Worm (Caenorhabditis elegans) whole organism, late embryonic: ENCODE measurements around the gene R06B9.5.

ENCODE experiments used
- C38D4.7 ChIP-seq: fragments of 200-800 bp; sonication (Bioruptor generic); optimal IDR thresholded peaks from 2 replicates; lab custom pipeline; 2018; ENCODE audit warnings: mild to moderate bottlenecking, missing genetic modification characterization, moderate library complexity, missing compliant biosample characterization
- K09A11.1 ChIP-seq: sonication (generic microtip); optimal IDR thresholded peaks from 2 replicates; lab custom pipeline; 2017; ENCODE audit warnings: antibody characterized with exemption, mild to moderate bottlenecking, missing genetic modification characterization, missing compliant biosample characterization; ENCODE audit not compliant: insufficient read depth
- T23F11.4 ChIP-seq: fragments of 200-800 bp; sonication (Bioruptor generic); optimal IDR thresholded peaks from 2 replicates; lab custom pipeline; 2018; ENCODE audit warnings: mild to moderate bottlenecking, missing genetic modification characterization, missing compliant biosample characterization
- ama-1 ChIP-seq: fragments of 150-350 bp; optimal IDR thresholded peaks from 2 replicates; lab custom pipeline; 2014
- ceh-14 ChIP-seq: sonication (generic microtip); optimal IDR thresholded peaks from 2 replicates; lab custom pipeline; 2016; ENCODE audit warnings: missing genotype, missing genetic modification characterization, missing compliant biosample characterization
- ceh-18 ChIP-seq: sonication (generic microtip); optimal IDR thresholded peaks from 2 replicates; lab custom pipeline; 2016; ENCODE audit warnings: missing genetic modification characterization, missing compliant biosample characterization
- ceh-19 ChIP-seq: fragments of 200-800 bp; sonication (Bioruptor generic); optimal IDR thresholded peaks from 2 replicates; lab custom pipeline; 2018; ENCODE audit warnings: mild to moderate bottlenecking, missing genetic modification characterization, missing compliant biosample characterization
- ceh-22 ChIP-seq: sonication (generic microtip); optimal IDR thresholded peaks from 2 replicates; lab custom pipeline; 2017; ENCODE audit warnings: missing biosample characterization, missing genetic modification characterization
- ceh-24 ChIP-seq: sonication (generic microtip); optimal IDR thresholded peaks from 2 replicates; lab custom pipeline; 2016; ENCODE audit warnings: mild to moderate bottlenecking, missing genetic modification characterization, missing compliant biosample characterization
- ceh-30 ChIP-seq: fragments of 150-350 bp; optimal IDR thresholded peaks from 2 replicates; lab custom pipeline; 2014; ENCODE audit warnings: missing biosample characterization, missing genetic modification characterization
- ceh-31 ChIP-seq: sonication (generic microtip); optimal IDR thresholded peaks from 2 replicates; lab custom pipeline; 2016; ENCODE audit warnings: missing genetic modification characterization, missing compliant biosample characterization
- ceh-34 ChIP-seq: sonication (generic microtip); optimal IDR thresholded peaks from 2 replicates; lab custom pipeline; 2016; ENCODE audit warnings: mild to moderate bottlenecking, missing genetic modification characterization, missing compliant biosample characterization
- ceh-45 ChIP-seq: fragments of 200-800 bp; sonication (Bioruptor generic); IDR thresholded peaks from 2 replicates; pipeline ENCODE4 v1.3.6; 2022; ENCODE audit warnings: missing genetic modification reagents, missing genetic modification characterization, missing compliant biosample characterization
- ceh-48 ChIP-seq: sonication (generic microtip); optimal IDR thresholded peaks from 2 replicates; lab custom pipeline; 2016; ENCODE audit warnings: missing genetic modification characterization, inconsistent platforms, missing compliant biosample characterization
- ceh-9 ChIP-seq: sonication (generic microtip); optimal IDR thresholded peaks from 2 replicates; lab custom pipeline; 2016; ENCODE audit warnings: mild to moderate bottlenecking, missing genetic modification characterization, inconsistent platforms, missing compliant biosample characterization
- dve-1 ChIP-seq: sonication (generic microtip); optimal IDR thresholded peaks from 2 replicates; lab custom pipeline; 2017; ENCODE audit warnings: antibody characterized with exemption, mild to moderate bottlenecking, missing genetic modification characterization, missing compliant biosample characterization
- elt-2 ChIP-seq: sonication (generic microtip); optimal IDR thresholded peaks from 2 replicates; lab custom pipeline; 2016; ENCODE audit warnings: missing genetic modification reagents, missing genetic modification characterization, missing compliant biosample characterization
- fkh-10 ChIP-seq: fragments of 150-350 bp; optimal IDR thresholded peaks from 2 replicates; lab custom pipeline; 2014; ENCODE audit warnings: missing biosample characterization, missing genetic modification reagents, missing genetic modification characterization
- hlh-15 ChIP-seq: sonication (generic microtip); optimal IDR thresholded peaks from 2 replicates; lab custom pipeline; 2016; ENCODE audit warnings: missing genetic modification characterization, missing compliant biosample characterization
- lin-11 ChIP-seq: fragments of 200-800 bp; sonication (Bioruptor generic); optimal IDR thresholded peaks from 2 replicates; lab custom pipeline; 2018; ENCODE audit warnings: mild to moderate bottlenecking, missing genetic modification characterization, missing compliant biosample characterization
- odd-2 ChIP-seq: sonication (generic microtip); optimal IDR thresholded peaks from 2 replicates; lab custom pipeline; 2017; ENCODE audit warnings: antibody characterized with exemption, mild to moderate bottlenecking, missing genetic modification characterization, missing compliant biosample characterization
- pag-3 ChIP-seq: sonication (generic microtip); optimal IDR thresholded peaks from 2 replicates; lab custom pipeline; 2016; ENCODE audit warnings: missing compliant biosample characterization, missing genetic modification characterization, borderline replicate concordance
- pax-1 ChIP-seq: fragments of 150-350 bp; optimal IDR thresholded peaks from 2 replicates; lab custom pipeline; 2014; ENCODE audit warnings: missing biosample characterization, missing genetic modification characterization
- pha-2 ChIP-seq: sonication (generic microtip); optimal IDR thresholded peaks from 2 replicates; lab custom pipeline; 2017; ENCODE audit warnings: mild to moderate bottlenecking, missing genetic modification characterization, missing compliant biosample characterization
- pqm-1 ChIP-seq: sonication (generic microtip); optimal IDR thresholded peaks from 2 replicates; lab custom pipeline; 2016; ENCODE audit warnings: missing genetic modification characterization, missing compliant biosample characterization
- pros-1 ChIP-seq: fragments of 150-350 bp; optimal IDR thresholded peaks from 2 replicates; lab custom pipeline; 2014; ENCODE audit warnings: missing biosample characterization, missing genetic modification reagents, missing genetic modification characterization
- ref-2 ChIP-seq: sonication (generic microtip); optimal IDR thresholded peaks from 2 replicates; lab custom pipeline; 2016; ENCODE audit warnings: missing genetic modification characterization, missing compliant biosample characterization
- sdc-2 ChIP-seq: sonication (generic microtip); optimal IDR thresholded peaks from 2 replicates; lab custom pipeline; 2016; ENCODE audit warnings: missing genotype, missing genetic modification characterization, missing compliant biosample characterization
- sox-4 ChIP-seq: sonication (generic microtip); optimal IDR thresholded peaks from 2 replicates; lab custom pipeline; 2017; ENCODE audit warnings: mild to moderate bottlenecking, missing genetic modification characterization, inconsistent platforms, missing compliant biosample characterization
- tbx-7 ChIP-seq: sonication (generic microtip); optimal IDR thresholded peaks from 2 replicates; lab custom pipeline; 2016; ENCODE audit warnings: missing genotype, missing genetic modification characterization, missing compliant biosample characterization
- ttx-3 ChIP-seq: sonication (generic microtip); optimal IDR thresholded peaks from 2 replicates; lab custom pipeline; 2016; ENCODE audit warnings: missing genetic modification reagents, missing genetic modification characterization, missing compliant biosample characterization
- unc-3 ChIP-seq, 2 experiments: fragments of 200-800 bp in 1 of 2; sonication (Bioruptor generic) in 1 of 2; sonication (generic microtip) in 1 of 2; conservative IDR thresholded peaks in 1 of 2; optimal IDR thresholded peaks in 1 of 2; 2 replicates each; pipeline versions ENCODE4 v1.3.6 to Lab custom; 2016 to 2022; ENCODE audit warnings: missing compliant biosample characterization in 2 of 2, missing genetic modification characterization in 2 of 2, missing genetic modification reagents in 1 of 2
- unc-42 ChIP-seq: sonication (generic microtip); optimal IDR thresholded peaks from 2 replicates; lab custom pipeline; 2016; ENCODE audit warnings: missing genotype, missing genetic modification characterization, missing compliant biosample characterization
- unc-55 ChIP-seq: sonication (generic microtip); optimal IDR thresholded peaks from 2 replicates; lab custom pipeline; 2017; ENCODE audit warnings: missing biosample characterization, missing genetic modification reagents, missing genetic modification characterization
- unc-86 ChIP-seq: sonication (generic microtip); optimal IDR thresholded peaks from 2 replicates; lab custom pipeline; 2016; ENCODE audit warnings: missing genetic modification characterization, missing compliant biosample characterization
- zip-5 ChIP-seq: sonication (generic microtip); optimal IDR thresholded peaks from 2 replicates; lab custom pipeline; 2016; ENCODE audit warnings: missing genetic modification characterization, missing compliant biosample characterization
- ztf-16 ChIP-seq: sonication (generic microtip); optimal IDR thresholded peaks from 2 replicates; lab custom pipeline; 2017; ENCODE audit warnings: missing genetic modification characterization, missing compliant biosample characterization

The R06B9.5 gene

DNA sequence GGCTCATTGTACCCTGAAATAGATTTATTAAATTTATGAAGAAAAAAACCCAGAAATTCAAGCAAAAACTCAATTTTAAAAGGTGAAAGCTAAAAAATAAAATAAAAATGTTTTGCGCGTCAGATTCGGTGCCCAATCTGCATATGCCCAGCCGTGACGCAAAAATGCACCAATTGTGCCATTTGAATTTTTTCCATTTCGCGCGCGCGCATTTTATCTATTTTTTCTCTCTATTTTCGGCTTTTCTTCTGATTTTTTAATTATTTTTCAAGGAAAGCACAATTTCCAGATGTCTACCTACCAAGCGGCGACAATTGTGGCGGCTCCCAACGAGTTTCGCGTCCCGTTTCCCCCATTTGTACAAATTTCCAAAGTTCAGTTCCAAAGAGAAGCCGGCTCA lies 10.3 kb upstream of the R06B9.5 start, which contains the start of the genes Y54G9A.7 and bub-3:
Gene Y54G9A.7 (minus strand): TSS at position 7 of the 400 bp plus-strand sequence.
Gene bub-3 (plus strand): TSS at position 270 of the 400 bp plus-strand sequence.
- TF ChIP-seq unc-42 (peak; percentile 23), unc-3 (GFP tag; conservative IDR thresholded peaks at IDR 0.05; lab: Robert Waterston, UW) (no peak), unc-3 (tag; optimal IDR thresholded peaks at IDR 0.05; lab: Kevin White, UChicago) (no peak)

DNA sequence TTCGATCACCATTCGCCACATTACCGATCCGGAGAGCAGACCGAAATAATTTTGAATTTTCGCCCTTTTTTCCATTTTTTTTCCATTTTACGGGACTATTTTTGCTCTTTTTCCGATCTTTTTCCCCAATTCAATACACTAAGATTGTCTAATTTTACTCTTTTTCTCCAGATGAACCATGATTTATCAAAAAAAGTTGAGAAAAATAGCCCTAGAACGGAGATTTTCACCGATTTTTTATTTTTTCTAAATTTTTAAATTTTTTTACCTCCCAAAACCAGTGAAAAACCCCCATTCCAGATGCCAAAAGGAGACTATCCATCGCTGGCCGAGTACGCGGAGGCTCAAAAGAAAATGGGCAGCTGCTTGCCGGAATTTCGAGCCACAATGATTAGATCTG lies 6.7 kb upstream of the R06B9.5 start, which contains the start of gene Y54G9A.9:
Gene Y54G9A.9 (plus strand): TSS at position 301 of the 400 bp plus-strand sequence.
- no peak for TF ChIP-seq ceh-22 (tag; lab: Kevin White, UChicago)
- TF ChIP-seq hlh-15 (tag; lab: Kevin White, UChicago) = no peak
- TF ChIP-seq ceh-18 (tag; lab: Kevin White, UChicago) = no peak

DNA sequence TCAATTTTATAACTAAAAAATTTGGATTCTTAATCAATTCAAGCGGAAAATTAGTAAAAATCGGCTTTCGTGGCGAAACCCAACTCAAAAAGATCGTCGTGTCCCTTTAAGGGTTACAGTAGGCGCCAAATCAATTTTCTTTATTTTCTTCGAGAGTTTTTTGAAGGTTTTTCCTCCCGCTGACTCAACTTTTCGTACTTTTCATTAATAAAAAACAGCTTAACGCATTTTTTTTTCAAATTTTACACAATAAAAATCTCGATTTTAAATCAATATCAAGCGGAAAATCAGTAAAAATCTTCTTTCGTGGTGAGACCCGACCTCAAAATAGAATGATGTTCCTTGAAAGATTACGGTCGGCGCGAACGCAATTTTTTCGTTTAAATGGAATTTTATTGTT lies 4.0 kb upstream of the R06B9.5 start:
- TF ChIP-seq C38D4.7 (GFP tag; lab: Kevin White, UChicago) = no peak
- no peak for TF ChIP-seq tbx-7 (tag; lab: Kevin White, UChicago)
- TF ChIP-seq zip-5 (tag; lab: Kevin White, UChicago) = no peak
- TF ChIP-seq fkh-10 (GFP tag; lab: Kevin White, UChicago) = no peak
- TF ChIP-seq sdc-2 (tag; lab: Kevin White, UChicago) = no peak
- TF ChIP-seq ceh-30 (tag; lab: Kevin White, UChicago) = no peak
- TF ChIP-seq ceh-31 (tag; lab: Kevin White, UChicago) = no peak
- no peak for TF ChIP-seq odd-2 (tag; lab: Kevin White, UChicago)
- no peak for TF ChIP-seq ceh-14 (tag; lab: Kevin White, UChicago)
- no peak for TF ChIP-seq unc-55 (GFP tag; lab: Kevin White, UChicago)
- TF ChIP-seq ama-1 (lab: Kevin White, UChicago) = no peak
- TF ChIP-seq T23F11.4 (GFP tag; lab: Kevin White, UChicago) = no peak
- TF ChIP-seq dve-1 (tag; lab: Kevin White, UChicago) = no peak
- no peak for TF ChIP-seq ceh-24 (tag; lab: Kevin White, UChicago)
- TF ChIP-seq hlh-15 (tag; lab: Kevin White, UChicago) = no peak
- TF ChIP-seq lin-11 = no peak
- no peak for TF ChIP-seq pax-1
- no peak for TF ChIP-seq pqm-1 (tag; lab: Kevin White, UChicago)
- TF ChIP-seq ceh-34 (tag; lab: Kevin White, UChicago) = no peak
- TF ChIP-seq ref-2 (tag; lab: Kevin White, UChicago) = no peak

DNA sequence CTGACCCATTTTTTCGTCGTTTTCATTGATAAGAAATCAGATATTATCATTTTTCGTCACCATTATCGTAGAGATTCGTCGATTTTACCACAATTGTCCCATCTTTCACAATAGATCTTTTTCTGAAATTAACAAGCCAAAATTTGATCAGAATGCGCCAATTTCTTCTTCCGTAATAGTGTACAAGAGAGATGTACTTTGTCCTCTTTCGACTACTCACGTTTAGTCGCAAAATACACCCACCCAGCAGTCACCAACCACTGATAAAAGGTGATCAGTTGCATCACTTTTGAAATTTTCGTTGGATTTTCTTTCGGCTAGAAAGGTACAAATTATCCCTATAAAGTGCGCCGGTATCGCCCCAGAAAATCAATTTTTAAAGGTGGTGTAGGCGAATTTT lies 3.5 kb upstream of the R06B9.5 start:
- TF ChIP-seq ama-1 (lab: Kevin White, UChicago) (no peak), ztf-16 (tag; lab: Kevin White, UChicago) (no peak), ceh-19 (no peak), ref-2 (tag; lab: Kevin White, UChicago) (no peak), sox-4 (tag; lab: Kevin White, UChicago) (no peak), ceh-14 (tag; lab: Kevin White, UChicago) (no peak), pha-2 (tag; lab: Kevin White, UChicago) (no peak), ttx-3 (tag; lab: Kevin White, UChicago) (no peak), ceh-45 (GFP tag; lab: Robert Waterston, UW) (no peak), pros-1 (no peak)

DNA sequence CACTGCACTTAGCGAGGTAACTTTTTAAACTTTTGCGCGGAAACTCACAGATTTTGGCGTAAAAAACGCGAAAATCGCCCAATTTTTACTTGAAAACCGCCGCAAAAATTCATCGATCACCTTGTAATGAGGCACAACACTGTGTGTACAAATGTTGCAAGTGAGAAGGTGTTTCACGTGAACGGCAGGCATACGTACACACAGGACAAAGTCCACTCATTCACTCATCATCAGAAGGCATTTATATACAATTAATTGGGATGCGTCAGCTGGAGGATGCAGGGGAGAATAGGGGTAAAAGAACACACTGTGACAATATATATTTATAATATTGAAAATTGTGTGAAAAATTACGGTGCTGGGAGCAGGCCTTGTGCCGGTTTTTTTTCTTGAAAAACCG lies 786 bp downstream of the R06B9.5 start:
- no peak for TF ChIP-seq pqm-1 (tag; lab: Kevin White, UChicago)
- TF ChIP-seq T23F11.4 (GFP tag; lab: Kevin White, UChicago) = no peak
- TF ChIP-seq ref-2 (tag; lab: Kevin White, UChicago) = no peak
- TF ChIP-seq elt-2 = peak; percentile 2
- no peak for TF ChIP-seq ceh-48 (tag; lab: Kevin White, UChicago)
- no peak for TF ChIP-seq ceh-9 (tag; lab: Kevin White, UChicago)
- no peak for TF ChIP-seq K09A11.1
- no peak for TF ChIP-seq pag-3 (tag; lab: Kevin White, UChicago)
- TF ChIP-seq unc-86 (tag; lab: Kevin White, UChicago) = no peak
- peak; percentile 25 for TF ChIP-seq unc-55 (GFP tag; lab: Kevin White, UChicago)
